Worm (Caenorhabditis elegans): ENCODE measurements around the gene Y38F1A.4.

Y38F1A.4 gene

DNA sequence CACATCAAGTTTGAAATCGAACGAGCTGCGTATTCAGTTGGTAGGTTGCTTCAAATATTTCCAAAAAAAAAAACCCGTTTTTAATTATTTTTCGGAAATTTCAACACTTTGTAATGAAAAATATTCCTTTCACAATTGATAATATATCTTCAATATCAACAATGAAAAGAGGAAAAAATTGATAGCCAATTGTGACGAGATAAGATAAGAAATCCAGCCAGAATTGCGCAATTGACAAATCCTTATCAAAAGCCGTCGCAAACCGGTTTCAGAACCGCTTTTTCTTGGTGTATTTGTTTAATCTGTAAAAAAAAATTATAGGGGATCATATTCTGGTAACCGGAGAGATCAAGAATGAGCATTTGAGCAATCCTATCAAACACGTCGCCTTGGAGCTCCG is 27.0 kb downstream of the Y38F1A.4 start:
- peak; percentile 96 for TF ChIP-seq elt-3 (tag; optimal IDR thresholded peaks at IDR 0.05)
- TF ChIP-seq lin-32 (GFP tag; optimal IDR thresholded peaks at IDR 0.05): no peak
- TF ChIP-seq drap-1 (GFP tag; optimal IDR thresholded peaks at IDR 0.05): no peak
- TF ChIP-seq ztf-11 (tag; optimal IDR thresholded peaks at IDR 0.05): no peak
- no peak for TF ChIP-seq cnd-1 (tag; optimal IDR thresholded peaks at IDR 0.05)
- no peak for TF ChIP-seq nhr-76 (tag; optimal IDR thresholded peaks at IDR 0.05)
- TF ChIP-seq ceh-39 (tag; optimal IDR thresholded peaks at IDR 0.05): no peak
- no peak for TF ChIP-seq unc-62 (GFP tag; optimal IDR thresholded peaks at IDR 0.05)
- TF ChIP-seq pha-4 (tag; optimal IDR thresholded peaks at IDR 0.05): no peak

DNA sequence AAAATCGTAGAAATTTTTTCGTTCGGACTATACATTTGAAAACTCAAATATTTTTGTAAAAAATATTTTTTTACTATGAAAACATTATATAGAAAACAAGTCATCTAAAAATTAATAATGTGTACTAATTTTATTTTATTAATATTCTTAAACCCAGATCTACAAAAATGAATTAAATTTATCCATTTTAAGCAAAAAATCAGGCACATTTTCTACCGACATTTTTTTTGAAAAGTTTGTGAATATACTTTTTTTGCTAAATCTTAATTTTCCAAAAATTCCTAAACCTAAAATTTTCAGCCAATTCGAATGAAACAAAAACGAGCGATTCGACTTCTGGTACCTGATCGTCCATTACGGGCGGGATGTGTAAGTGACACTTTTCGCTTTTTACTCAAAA is 29.7 kb downstream of the Y38F1A.4 start, which contains the start of gene arrd-10:
arrd-10 (plus strand) TSS at position 301 of the 400 bp plus-strand sequence.
- no peak for TF ChIP-seq M03D4.4 (tag; optimal IDR thresholded peaks at IDR 0.05)
- TF ChIP-seq lin-13 (tag; optimal IDR thresholded peaks at IDR 0.05): no peak
- no peak for TF ChIP-seq tbx-8 (GFP tag; optimal IDR thresholded peaks at IDR 0.05)
- TF ChIP-seq mab-5 (tag; optimal IDR thresholded peaks at IDR 0.05): no peak
- no peak for TF ChIP-seq unc-120 (tag; optimal IDR thresholded peaks at IDR 0.05; ENCODE audit: poor library complexity, severe bottlenecking)
- no peak for TF ChIP-seq zip-8 (tag; optimal IDR thresholded peaks at IDR 0.05)
- no peak for TF ChIP-seq nhr-12 (tag; optimal IDR thresholded peaks at IDR 0.05)
- no peak for TF ChIP-seq nhr-76 (tag; optimal IDR thresholded peaks at IDR 0.05)

DNA sequence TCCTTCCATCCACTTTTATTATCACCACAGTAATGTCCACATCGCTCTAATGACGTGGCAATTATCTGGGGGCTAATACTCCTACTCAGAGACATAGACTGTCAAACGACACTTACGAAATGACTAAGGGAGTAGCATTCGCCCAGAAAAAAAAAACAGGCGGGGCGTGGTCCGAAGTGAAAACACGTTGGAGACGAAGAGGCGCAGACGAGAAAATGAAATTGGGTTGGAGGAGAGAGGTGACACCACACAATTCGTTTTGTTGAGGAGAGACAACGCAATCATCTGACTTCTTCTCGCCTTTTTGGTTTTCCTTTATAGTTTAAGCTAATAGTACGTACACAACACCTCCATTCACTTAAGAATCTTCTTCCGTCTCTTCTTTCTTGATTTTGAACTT is 30.4 kb downstream of the Y38F1A.4 start:
- TF ChIP-seq ces-1 (GFP tag; optimal IDR thresholded peaks at IDR 0.05) (peak; percentile 61), mep-1 (tag; optimal IDR thresholded peaks at IDR 0.05) (no peak)

DNA sequence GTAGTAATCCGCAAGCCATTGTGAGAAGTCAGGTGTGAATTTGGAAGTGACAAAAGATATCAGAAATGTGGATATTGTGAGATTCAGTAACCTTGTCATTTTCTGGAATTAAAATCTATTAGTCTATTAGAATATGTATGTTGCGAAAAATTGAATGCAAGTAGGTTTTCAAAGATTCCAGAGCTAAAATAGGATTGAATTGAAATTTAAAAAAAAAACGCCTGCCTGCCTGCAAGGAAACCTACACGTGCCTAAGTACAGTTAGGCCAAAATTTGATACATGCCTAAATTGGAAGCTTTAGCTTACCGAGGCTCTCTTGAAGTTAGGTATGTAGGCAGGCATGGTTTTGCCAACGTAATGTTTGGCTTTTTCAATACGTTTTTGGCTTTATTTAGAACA is 34.3 kb downstream of the Y38F1A.4 start, which contains the start of gene lips-9:
lips-9 (minus strand) TSS at position 101 of the 400 bp plus-strand sequence.
- TF ChIP-seq M03D4.4 (tag; optimal IDR thresholded peaks at IDR 0.05) (no peak), bed-3 (GFP tag; optimal IDR thresholded peaks at IDR 0.05) (no peak), snpc-4 (tag; optimal IDR thresholded peaks at IDR 0.05) (no peak), sptf-1 (tag; optimal IDR thresholded peaks at IDR 0.05) (no peak), lin-32 (GFP tag; optimal IDR thresholded peaks at IDR 0.05) (no peak), ztf-11 (tag; optimal IDR thresholded peaks at IDR 0.05) (no peak), lsy-2 (tag; optimal IDR thresholded peaks at IDR 0.05) (no peak), ceh-43 (GFP tag; optimal IDR thresholded peaks at IDR 0.05) (no peak), lin-13 (tag; optimal IDR thresholded peaks at IDR 0.05) (no peak), unc-39 (tag; optimal IDR thresholded peaks at IDR 0.05) (no peak), mls-2 (tag; optimal IDR thresholded peaks at IDR 0.05) (no peak), zip-8 (tag; optimal IDR thresholded peaks at IDR 0.05) (no peak)

DNA sequence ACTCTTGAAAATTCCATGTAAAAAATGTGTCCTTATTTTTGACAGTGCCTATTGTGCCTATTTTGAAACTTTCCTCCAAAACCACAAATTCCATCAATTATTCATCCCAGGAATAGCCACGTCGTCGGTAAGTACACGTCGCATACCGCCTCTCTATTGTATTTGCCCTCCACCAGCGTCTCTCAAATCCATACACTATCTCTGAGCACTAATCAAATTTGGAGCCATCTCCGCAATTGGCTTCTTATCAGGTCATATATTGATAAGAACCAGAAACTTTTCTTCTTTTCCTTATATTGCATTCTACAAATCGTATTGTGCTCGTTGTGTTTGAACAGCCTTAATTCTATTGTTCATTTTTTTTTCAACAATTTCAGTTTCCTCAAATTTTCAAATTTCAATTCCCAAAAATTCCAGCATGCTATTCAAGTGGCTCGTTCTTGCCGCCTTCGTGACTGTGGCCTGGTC is 38.0 kb downstream of the Y38F1A.4 start, which contains the start of gene dct-18:
dct-18 (plus strand) TSS at position 418 of the 468 bp plus-strand sequence.
- TF ChIP-seq nhr-28 (tag; optimal IDR thresholded peaks at IDR 0.05): no peak
- TF ChIP-seq ceh-43 (GFP tag; optimal IDR thresholded peaks at IDR 0.05): no peak
- no peak for TF ChIP-seq unc-62 (GFP tag; optimal IDR thresholded peaks at IDR 0.05)
- no peak for TF ChIP-seq tbx-8 (GFP tag; optimal IDR thresholded peaks at IDR 0.05)
- TF ChIP-seq lin-32 (GFP tag; optimal IDR thresholded peaks at IDR 0.05): no peak
- TF ChIP-seq nhr-2 (tag; optimal IDR thresholded peaks at IDR 0.05): no peak
- no peak for TF ChIP-seq mls-2 (tag; optimal IDR thresholded peaks at IDR 0.05)
- TF ChIP-seq elt-3 (tag; optimal IDR thresholded peaks at IDR 0.05): no peak
- no peak for TF ChIP-seq snpc-4 (tag; optimal IDR thresholded peaks at IDR 0.05)
- TF ChIP-seq M03D4.4 (tag; optimal IDR thresholded peaks at IDR 0.05): no peak
- TF ChIP-seq bed-3 (GFP tag; optimal IDR thresholded peaks at IDR 0.05): no peak
- TF ChIP-seq unc-120 (tag; optimal IDR thresholded peaks at IDR 0.05; ENCODE audit: poor library complexity, severe bottlenecking): no peak
- TF ChIP-seq lin-13 (tag; optimal IDR thresholded peaks at IDR 0.05): no peak
- no peak for TF ChIP-seq zip-8 (tag; optimal IDR thresholded peaks at IDR 0.05)
- TF ChIP-seq elt-1 (tag; optimal IDR thresholded peaks at IDR 0.05; ENCODE audit: borderline replicate concordance, insufficient read depth): no peak
- TF ChIP-seq lsy-2 (tag; optimal IDR thresholded peaks at IDR 0.05): no peak
- no peak for TF ChIP-seq sem-2 (GFP tag; optimal IDR thresholded peaks at IDR 0.05)

DNA sequence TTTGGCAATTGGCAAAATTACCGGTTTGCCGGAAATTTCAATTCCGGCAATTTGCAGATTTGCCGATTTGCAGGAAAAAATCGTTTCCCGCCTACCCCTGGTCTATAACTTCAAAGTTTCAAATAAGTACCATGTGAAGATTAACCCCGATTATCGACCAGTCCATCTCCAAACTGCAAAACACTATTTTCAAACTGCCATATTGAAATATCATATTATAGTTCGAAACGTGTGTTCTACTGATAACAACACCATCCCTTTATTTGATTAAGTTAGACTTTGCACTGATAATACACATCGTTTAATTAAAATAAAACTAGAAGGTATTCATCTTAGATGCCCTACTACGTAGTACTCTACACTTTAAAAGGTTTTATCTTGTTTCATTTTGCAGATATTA is 39.4 kb downstream of the Y38F1A.4 start:
- TF ChIP-seq ceh-83 (GFP tag; optimal IDR thresholded peaks at IDR 0.05) (no peak), zip-8 (tag; optimal IDR thresholded peaks at IDR 0.05) (no peak), M03D4.4 (tag; optimal IDR thresholded peaks at IDR 0.05) (no peak), sem-2 (GFP tag; optimal IDR thresholded peaks at IDR 0.05) (no peak), nhr-12 (tag; optimal IDR thresholded peaks at IDR 0.05) (no peak), tbx-8 (GFP tag; optimal IDR thresholded peaks at IDR 0.05) (no peak), pha-4 (tag; optimal IDR thresholded peaks at IDR 0.05) (no peak), elt-1 (tag; optimal IDR thresholded peaks at IDR 0.05; ENCODE audit: borderline replicate concordance, insufficient read depth) (no peak), ceh-43 (GFP tag; optimal IDR thresholded peaks at IDR 0.05) (no peak), unc-62 (GFP tag; optimal IDR thresholded peaks at IDR 0.05) (no peak), mls-2 (tag; optimal IDR thresholded peaks at IDR 0.05) (no peak), nhr-76 (tag; optimal IDR thresholded peaks at IDR 0.05) (no peak), nhr-237 (tag; optimal IDR thresholded peaks at IDR 0.05) (no peak), ceh-39 (tag; optimal IDR thresholded peaks at IDR 0.05) (no peak), lin-32 (GFP tag; optimal IDR thresholded peaks at IDR 0.05) (no peak), snpc-4 (tag; optimal IDR thresholded peaks at IDR 0.05) (no peak), mab-5 (tag; optimal IDR thresholded peaks at IDR 0.05) (no peak), elt-3 (tag; optimal IDR thresholded peaks at IDR 0.05) (no peak), unc-39 (tag; optimal IDR thresholded peaks at IDR 0.05) (no peak)
